Fruit fly (Drosophila melanogaster) whole organism, embryonic: ENCODE measurements around the gene CG32079.
A peak's percentile ranks its signal among the peaks of the same experiment; 100 is the strongest.

ENCODE experiments used
- ATbp ChIP-seq: fragments of 200-800 bp; sonication (Bioruptor generic); optimal IDR thresholded peaks from 2 replicates; lab custom pipeline; 2017; ENCODE audit warnings: missing biosample characterization, mild to moderate bottlenecking, missing genetic modification characterization, missing genetic modification reagents
- Abd-B ChIP-seq: fragments of 200-800 bp; sonication (Bioruptor generic); optimal IDR thresholded peaks from 2 replicates; lab custom pipeline; 2018; ENCODE audit warnings: missing biosample characterization, mild to moderate bottlenecking, missing genetic modification characterization, moderate library complexity
- CG11504 ChIP-seq: fragments of 200-800 bp; sonication (Bioruptor generic); optimal IDR thresholded peaks from 3 replicates; lab custom pipeline; 2019; ENCODE audit warnings: missing biosample characterization, mild to moderate bottlenecking, missing genetic modification characterization, moderate library complexity
- CG11696 ChIP-seq: fragments of 200-800 bp; sonication (Bioruptor generic); IDR thresholded peaks from 2 replicates; pipeline ENCODE4 v1.3.6; 2022; ENCODE audit warnings: missing biosample characterization, missing genetic modification characterization
- CG12219 ChIP-seq: fragments of 200-800 bp; sonication (Bioruptor generic); optimal IDR thresholded peaks from 3 replicates; lab custom pipeline; 2018; ENCODE audit warnings: missing biosample characterization, mild to moderate bottlenecking, missing genetic modification characterization
- CG13894 ChIP-seq: fragments of 200-800 bp; sonication (Bioruptor generic); optimal IDR thresholded peaks from 3 replicates; lab custom pipeline; 2018; ENCODE audit warnings: missing biosample characterization, mild to moderate bottlenecking, missing genetic modification characterization, moderate library complexity
- CG14860 ChIP-seq: fragments of 200-800 bp; sonication (Bioruptor generic); IDR thresholded peaks from 3 replicates; pipeline ENCODE4 v1.3.6; 2022; ENCODE audit warnings: missing biosample characterization, missing genetic modification characterization; ENCODE audit not compliant: partially characterized antibody
- CG16863 ChIP-seq: fragments of 200-800 bp; sonication (Bioruptor generic); optimal IDR thresholded peaks from 3 replicates; lab custom pipeline; 2016; ENCODE audit warnings: missing biosample characterization, missing genetic modification characterization
- CG17568 ChIP-seq: fragments of 200-800 bp; sonication (Bioruptor generic); optimal IDR thresholded peaks from 2 replicates; lab custom pipeline; 2018; ENCODE audit warnings: missing biosample characterization, mild to moderate bottlenecking, missing genetic modification characterization, moderate library complexity
- CG18764 ChIP-seq: fragments of 200-800 bp; sonication (Bioruptor generic); optimal IDR thresholded peaks from 3 replicates; lab custom pipeline; 2016; ENCODE audit warnings: missing biosample characterization, missing genetic modification characterization
- CG2712 ChIP-seq: fragments of 200-800 bp; optimal IDR thresholded peaks from 3 replicates; lab custom pipeline; 2019; ENCODE audit warnings: missing biosample characterization, mild to moderate bottlenecking, missing genetic modification characterization, moderate library complexity
- CG2875 ChIP-seq: fragments of 200-800 bp; sonication (Bioruptor generic); optimal IDR thresholded peaks from 2 replicates; lab custom pipeline; 2017; ENCODE audit warnings: missing biosample characterization, mild to moderate bottlenecking, missing genetic modification characterization, missing genetic modification reagents
- CG31441 ChIP-seq: fragments of 200-800 bp; sonication (Bioruptor generic); IDR thresholded peaks from 2 replicates; pipeline ENCODE4 v1.3.6; 2022; ENCODE audit warnings: missing biosample characterization, missing genetic modification characterization
- CG5245 ChIP-seq: fragments of 200-800 bp; sonication (Bioruptor generic); optimal IDR thresholded peaks from 3 replicates; lab custom pipeline; 2016; ENCODE audit warnings: missing biosample characterization, missing genetic modification characterization
- CG6765 ChIP-seq: fragments of 200-800 bp; sonication (Bioruptor generic); optimal IDR thresholded peaks from 3 replicates; lab custom pipeline; 2017; ENCODE audit warnings: missing biosample characterization, mild to moderate bottlenecking, missing genetic modification characterization
- CG6791 ChIP-seq: fragments of 200-800 bp; sonication (Bioruptor generic); IDR thresholded peaks from 3 replicates; pipeline ENCODE4 v1.3.6; 2022; ENCODE audit warnings: missing biosample characterization, missing genetic modification characterization; ENCODE audit not compliant: partially characterized antibody
- CG6854 ChIP-seq: fragments of 200-800 bp; sonication (Bioruptor generic); optimal IDR thresholded peaks from 3 replicates; lab custom pipeline; 2017; ENCODE audit warnings: missing biosample characterization, mild to moderate bottlenecking, missing genetic modification characterization
- CG7271 ChIP-seq: fragments of 200-800 bp; sonication (Bioruptor generic); optimal IDR thresholded peaks from 2 replicates; lab custom pipeline; 2018; ENCODE audit warnings: missing biosample characterization, mild to moderate bottlenecking, missing genetic modification characterization, moderate library complexity
- CG7786 ChIP-seq: fragments of 200-800 bp; sonication (Bioruptor generic); optimal IDR thresholded peaks from 2 replicates; lab custom pipeline; 2016; ENCODE audit warnings: missing biosample characterization, missing genetic modification characterization
- CG8281 ChIP-seq: fragments of 200-800 bp; sonication (Bioruptor generic); optimal IDR thresholded peaks from 2 replicates; lab custom pipeline; 2018; ENCODE audit warnings: missing biosample characterization, mild to moderate bottlenecking, missing genetic modification characterization, moderate library complexity
- CG8388 ChIP-seq: fragments of 200-800 bp; sonication (Bioruptor generic); optimal IDR thresholded peaks from 2 replicates; lab custom pipeline; 2019; ENCODE audit warnings: missing biosample characterization, mild to moderate bottlenecking, missing genetic modification characterization, moderate library complexity
- CTCF ChIP-seq: fragments of 200-800 bp; sonication (Bioruptor generic); optimal IDR thresholded peaks from 2 replicates; lab custom pipeline; 2017; ENCODE audit warnings: missing biosample characterization, mild to moderate bottlenecking, missing genetic modification characterization, moderate library complexity
- D ChIP-seq, 2 experiments: fragments of 200-800 bp in 1 of 2; fragments of >200 bp in 1 of 2; sonication (Bioruptor generic) in 1 of 2; optimal IDR thresholded peaks; 2 replicates in 1 of 2; 3 replicates in 1 of 2; lab custom pipeline; 2017; ENCODE audit warnings: mild to moderate bottlenecking in 1 of 2, missing biosample characterization in 1 of 2, missing genetic modification characterization in 1 of 2, missing genetic modification reagents in 1 of 2
- Dp ChIP-seq: fragments of 200-800 bp; sonication (Bioruptor generic); optimal IDR thresholded peaks from 2 replicates; lab custom pipeline; 2018; ENCODE audit warnings: missing biosample characterization, mild to moderate bottlenecking, missing genetic modification characterization, moderate library complexity
- Drgx ChIP-seq: fragments of 200-800 bp; sonication (Bioruptor generic); IDR thresholded peaks from 2 replicates; pipeline ENCODE4 v1.3.6; 2022; ENCODE audit warnings: missing biosample characterization, missing genetic modification characterization
- Elba2 ChIP-seq: fragments of 200-800 bp; sonication (Bioruptor generic); optimal IDR thresholded peaks from 3 replicates; lab custom pipeline; 2016; ENCODE audit warnings: missing biosample characterization, missing genetic modification characterization
- Fer1 ChIP-seq: fragments of 200-800 bp; sonication (Bioruptor generic); optimal IDR thresholded peaks from 2 replicates; lab custom pipeline; 2017; ENCODE audit warnings: missing biosample characterization, mild to moderate bottlenecking, missing genetic modification characterization
- Hr39 ChIP-seq: fragments of >200 bp; optimal IDR thresholded peaks from 2 replicates; lab custom pipeline; 2017
- NK7.1 ChIP-seq: fragments of 200-800 bp; sonication (Bioruptor generic); optimal IDR thresholded peaks from 3 replicates; lab custom pipeline; 2016; ENCODE audit warnings: missing biosample characterization, missing genetic modification characterization
- Nf-YC ChIP-seq: fragments of 200-800 bp; optimal IDR thresholded peaks from 3 replicates; lab custom pipeline; 2019; ENCODE audit warnings: missing biosample characterization, mild to moderate bottlenecking, missing genetic modification characterization, moderate library complexity
- NfI ChIP-seq: fragments of 200-800 bp; sonication (Bioruptor generic); optimal IDR thresholded peaks from 3 replicates; lab custom pipeline; 2018; ENCODE audit warnings: missing biosample characterization, mild to moderate bottlenecking, missing genetic modification characterization, moderate library complexity
- Pdp1 ChIP-seq, 2 experiments: fragments of 200-800 bp; sonication (Bioruptor generic); optimal IDR thresholded peaks; 3 replicates each; lab custom pipeline; 2016; ENCODE audit warnings: missing biosample characterization in 2 of 2, missing genetic modification characterization in 2 of 2, mild to moderate bottlenecking in 1 of 2, moderate library complexity in 1 of 2
- Poxn ChIP-seq: fragments of 200-800 bp; sonication (Bioruptor generic); IDR thresholded peaks from 2 replicates; pipeline ENCODE4 v1.3.6; 2022; ENCODE audit warnings: missing biosample characterization, missing genetic modification characterization
- Spps ChIP-seq: fragments of 200-800 bp; sonication (Bioruptor generic); optimal IDR thresholded peaks from 2 replicates; lab custom pipeline; 2018; ENCODE audit warnings: missing biosample characterization, mild to moderate bottlenecking, missing genetic modification characterization
- YL-1 ChIP-seq: fragments of 200-800 bp; sonication (Bioruptor generic); optimal IDR thresholded peaks from 3 replicates; lab custom pipeline; 2017; ENCODE audit warnings: missing biosample characterization, mild to moderate bottlenecking, missing genetic modification characterization
- ac ChIP-seq: fragments of 200-800 bp; sonication (Bioruptor generic); optimal IDR thresholded peaks from 3 replicates; lab custom pipeline; 2017; ENCODE audit warnings: missing biosample characterization, mild to moderate bottlenecking, missing genetic modification characterization
- ase ChIP-seq: fragments of 200-800 bp; sonication (Bioruptor generic); IDR thresholded peaks from 3 replicates; pipeline ENCODE4 v1.3.6; 2022; ENCODE audit warnings: missing biosample characterization, missing genetic modification characterization
- ci ChIP-seq: fragments of 200-800 bp; sonication (Bioruptor generic); IDR thresholded peaks from 3 replicates; pipeline ENCODE4 v1.3.6; 2022; ENCODE audit warnings: missing biosample characterization, missing genetic modification characterization
- ems ChIP-seq: fragments of 200-800 bp; sonication (Bioruptor generic); optimal IDR thresholded peaks from 3 replicates; lab custom pipeline; 2016; ENCODE audit warnings: missing biosample characterization, missing genetic modification characterization
- en ChIP-seq: fragments of 200-800 bp; sonication (Bioruptor generic); optimal IDR thresholded peaks from 2 replicates; lab custom pipeline; 2016; ENCODE audit warnings: missing biosample characterization, missing genetic modification characterization
- exex ChIP-seq: fragments of 200-800 bp; sonication (Bioruptor generic); optimal IDR thresholded peaks from 4 replicates; lab custom pipeline; 2018; ENCODE audit warnings: missing biosample characterization, mild to moderate bottlenecking, missing genetic modification characterization, moderate library complexity
- ftz-f1 ChIP-seq: fragments of 200-800 bp; sonication (Bioruptor generic); optimal IDR thresholded peaks from 2 replicates; lab custom pipeline; 2016; ENCODE audit warnings: missing biosample characterization, missing genetic modification characterization
- knrl ChIP-seq: fragments of 200-800 bp; sonication (Bioruptor generic); IDR thresholded peaks from 3 replicates; pipeline ENCODE4 v1.3.6; 2022; ENCODE audit warnings: missing biosample characterization, missing genetic modification characterization; ENCODE audit not compliant: partially characterized antibody
- oc ChIP-seq: fragments of 200-800 bp; sonication (Bioruptor generic); optimal IDR thresholded peaks from 2 replicates; lab custom pipeline; 2018; ENCODE audit warnings: missing biosample characterization, mild to moderate bottlenecking, missing genetic modification characterization, moderate library complexity
- psq ChIP-seq: fragments of 200-800 bp; sonication (Bioruptor generic); optimal IDR thresholded peaks from 2 replicates; lab custom pipeline; 2017; ENCODE audit warnings: missing biosample characterization, missing genetic modification characterization
- pum ChIP-seq: fragments of 200-800 bp; sonication (Bioruptor generic); optimal IDR thresholded peaks from 2 replicates; lab custom pipeline; 2016; ENCODE audit warnings: missing biosample characterization, missing genetic modification characterization
- row ChIP-seq: fragments of 200-800 bp; sonication (Bioruptor generic); IDR thresholded peaks from 3 replicates; pipeline ENCODE4 v1.3.6; 2022; ENCODE audit warnings: missing biosample characterization, missing genetic modification characterization
- tll ChIP-seq, 2 experiments: fragments of 200-800 bp in 1 of 2; fragments of >200 bp in 1 of 2; sonication (Bioruptor generic) in 1 of 2; optimal IDR thresholded peaks; 2 replicates each; lab custom pipeline; 2017 to 2019; ENCODE audit warnings: missing biosample characterization in 2 of 2, missing genetic modification characterization in 2 of 2, mild to moderate bottlenecking in 1 of 2, moderate library complexity in 1 of 2
- trh ChIP-seq: fragments of 200-800 bp; sonication (Bioruptor generic); optimal IDR thresholded peaks from 2 replicates; lab custom pipeline; 2016; ENCODE audit warnings: missing biosample characterization, missing genetic modification characterization
- wdn ChIP-seq: fragments of 200-800 bp; sonication (Bioruptor generic); IDR thresholded peaks from 2 replicates; pipeline ENCODE4 v1.3.6; 2022; ENCODE audit warnings: missing biosample characterization, missing genetic modification characterization

Gene CG32079

DNA sequence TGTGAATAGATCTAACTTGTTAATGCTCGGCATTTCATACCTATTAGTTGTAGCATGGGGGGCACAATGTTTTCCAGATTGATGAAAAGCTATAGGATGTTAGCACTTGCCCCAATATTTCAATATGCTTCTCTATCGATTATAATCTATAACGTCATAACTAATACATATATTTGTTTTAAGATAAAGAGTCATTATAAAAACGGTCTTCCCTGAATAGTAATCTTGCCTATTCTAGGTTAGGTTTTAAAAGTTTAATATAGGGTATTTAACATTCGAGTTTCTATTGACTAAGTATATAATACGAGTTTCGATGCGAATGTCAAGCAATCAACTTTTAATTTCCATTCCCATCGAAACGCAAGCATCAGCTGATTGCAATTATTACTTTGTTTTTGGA lies 35.8 kb downstream of the CG32079 start, which contains the start of the genes CG6321 and Blos2 (continued):
- TF ChIP-seq CG8388 (peak; percentile 77), Drgx (GFP tag; lab: Robert Waterston, UW) (peak; percentile 77), Poxn (GFP tag; lab: Robert Waterston, UW) (peak; percentile 39; the same call in 1 of the 2 replicates), Fer1 (GFP tag; lab: Kevin White, UChicago) (peak; percentile 87), CG11504 (tag; lab: Kevin White, UChicago) (peak; percentile 86), CG11696 (GFP tag; lab: Robert Waterston, UW) (0 out of 2 replicates have a peak, but pooled peaks have one; percentile 24), CG17568 (peak; percentile 78), Nf-YC (tag; lab: Kevin White, UChicago) (peak; percentile 69), NK7.1 (peak; percentile 25), CG2875 (GFP tag; lab: Kevin White, UChicago) (peak; percentile 36), ftz-f1 (GFP tag; lab: Kevin White, UChicago) (no peak), ATbp (peak; percentile 64), Spps (tag; lab: Kevin White, UChicago) (peak; percentile 65), Dp (peak; percentile 50), ems (GFP tag; lab: Kevin White, UChicago) (peak; percentile 55), ase (GFP tag; lab: Robert Waterston, UW) (peak; percentile 39; the same call in 1 of the 3 replicates), CG12219 (GFP tag; lab: Kevin White, UChicago) (peak; percentile 74), CG2712 (peak; percentile 89), NfI (GFP tag; lab: Kevin White, UChicago) (peak; percentile 66), CG8281 (tag; lab: Kevin White, UChicago) (peak; percentile 33), Abd-B (peak; percentile 76), trh (GFP tag; lab: Kevin White, UChicago) (no peak), CG14860 (no peak), Hr39 (lab: Kevin White, UChicago) (no peak), CG6791 (GFP tag; lab: Robert Waterston, UW) (no peak), exex (tag; lab: Kevin White, UChicago) (peak; percentile 81), Pdp1 (GFP tag; optimal IDR thresholded peaks at IDR 0.05; lab: Kevin White, UChicago) (peak; percentile 30 to 65), CG6765 (GFP tag; lab: Kevin White, UChicago) (peak; percentile 19), ac (no peak), oc (peak; percentile 43), psq (GFP tag; lab: Kevin White, UChicago) (no peak), CG6854 (GFP tag; lab: Kevin White, UChicago) (peak; percentile 80), CG5245 (GFP tag; lab: Kevin White, UChicago) (peak; percentile 39), ci (GFP tag; lab: Robert Waterston, UW) (peak; percentile 57; the same call in 2 of the 3 replicates), CG18764 (GFP tag; lab: Kevin White, UChicago) (peak; percentile 4), wdn (no peak), CG7786 (GFP tag; lab: Kevin White, UChicago) (peak; percentile 13), pum (peak; percentile 42), CG7271 (tag; lab: Kevin White, UChicago) (peak; percentile 18), en (GFP tag; lab: Kevin White, UChicago) (peak; percentile 27), tll (GFP tag; optimal IDR thresholded peaks at IDR 0.05; lab: Kevin White, UChicago) (no peak), CTCF (GFP tag; lab: Kevin White, UChicago) (peak; percentile 16), CG13894 (tag; lab: Kevin White, UChicago) (no peak), D (optimal IDR thresholded peaks at IDR 0.05; lab: Kevin White, UChicago) (no peak), D (GFP tag; optimal IDR thresholded peaks at IDR 0.05; lab: Kevin White, UChicago) (peak; percentile 61), CG31441 (GFP tag; lab: Robert Waterston, UW) (peak; percentile 84), CG16863 (GFP tag; lab: Kevin White, UChicago) (peak; percentile 1), YL-1 (GFP tag; lab: Kevin White, UChicago) (peak; percentile 21), Elba2 (no peak), row (GFP tag; lab: Robert Waterston, UW) (peak; percentile 93), knrl (GFP tag; lab: Robert Waterston, UW) (no peak)
